Worm (Caenorhabditis elegans): ENCODE measurements around the gene T23G7.3.

Gene T23G7.3

ce11 chrII:9167730-9168129 lies at the start of gene T23G7.3:
TSS of gene T23G7.3 (minus strand) at chrII:9167830.
- TF ChIP-seq mls-2 (tag; optimal IDR thresholded peaks at IDR 0.05) (no peak), unc-120 (tag; optimal IDR thresholded peaks at IDR 0.05; ENCODE audit: poor library complexity, severe bottlenecking) (no peak), unc-62 (GFP tag; optimal IDR thresholded peaks at IDR 0.05) (no peak), nhr-237 (tag; optimal IDR thresholded peaks at IDR 0.05) (no peak), sem-2 (GFP tag; optimal IDR thresholded peaks at IDR 0.05) (no peak), elt-1 (tag; optimal IDR thresholded peaks at IDR 0.05; ENCODE audit: borderline replicate concordance, insufficient read depth) (no peak), lin-32 (GFP tag; optimal IDR thresholded peaks at IDR 0.05) (no peak), snpc-4 (tag; optimal IDR thresholded peaks at IDR 0.05) (no peak), nhr-76 (tag; optimal IDR thresholded peaks at IDR 0.05) (no peak), tbx-8 (GFP tag; optimal IDR thresholded peaks at IDR 0.05) (no peak), ces-1 (GFP tag; optimal IDR thresholded peaks at IDR 0.05) (no peak)

ce11 chrII:9213055-9213708 lies 45.6 kb upstream of the T23G7.3 start, which contains the start of gene znfx-1:
TSS of gene znfx-1 (plus strand) at chrII:9213658.
- TF ChIP-seq hlh-1 (tag; optimal IDR thresholded peaks at IDR 0.05): no peak
- no peak for TF ChIP-seq blmp-1 (tag; optimal IDR thresholded peaks at IDR 0.05)
- no peak for TF ChIP-seq nhr-76 (tag; optimal IDR thresholded peaks at IDR 0.05)
- no peak for TF ChIP-seq unc-39 (tag; optimal IDR thresholded peaks at IDR 0.05)
- TF ChIP-seq unc-120 (tag; optimal IDR thresholded peaks at IDR 0.05; ENCODE audit: poor library complexity, severe bottlenecking): no peak
- TF ChIP-seq ceh-83 (GFP tag; optimal IDR thresholded peaks at IDR 0.05): no peak
- no peak for TF ChIP-seq cnd-1 (tag; optimal IDR thresholded peaks at IDR 0.05)
- TF ChIP-seq ztf-11 (tag; optimal IDR thresholded peaks at IDR 0.05): no peak
- no peak for TF ChIP-seq flh-1 (GFP tag; optimal IDR thresholded peaks at IDR 0.05)

ce11 chrII:9211684-9212083 lies 44.1 kb upstream of the T23G7.3 start:
- TF ChIP-seq pha-4 (tag; optimal IDR thresholded peaks at IDR 0.05) (no peak), snpc-4 (tag; optimal IDR thresholded peaks at IDR 0.05) (no peak), unc-39 (tag; optimal IDR thresholded peaks at IDR 0.05) (no peak), mep-1 (tag; optimal IDR thresholded peaks at IDR 0.05) (no peak), mls-2 (tag; optimal IDR thresholded peaks at IDR 0.05) (no peak), sem-2 (GFP tag; optimal IDR thresholded peaks at IDR 0.05) (no peak), hlh-1 (tag; optimal IDR thresholded peaks at IDR 0.05) (no peak), nhr-76 (tag; optimal IDR thresholded peaks at IDR 0.05) (no peak), flh-1 (GFP tag; optimal IDR thresholded peaks at IDR 0.05) (no peak), ceh-39 (tag; optimal IDR thresholded peaks at IDR 0.05) (no peak), mab-5 (tag; optimal IDR thresholded peaks at IDR 0.05) (no peak), blmp-1 (tag; optimal IDR thresholded peaks at IDR 0.05) (no peak), tbx-8 (GFP tag; optimal IDR thresholded peaks at IDR 0.05) (no peak)

- TF ChIP-seq nhr-237 (tag; optimal IDR thresholded peaks at IDR 0.05): no peak
Observed at ce11 chrII:9210076-9210475, 42.4 kb upstream of the T23G7.3 start, which contains the start of gene ZK1067.4. TSS of gene ZK1067.4 (plus strand) at chrII:9210376.

ce11 chrII:9197212-9197611 lies 29.6 kb upstream of the T23G7.3 start, which contains the start of gene let-23:
TSS of gene let-23 (plus strand) at chrII:9197512.
- no peak for TF ChIP-seq mep-1 (tag; optimal IDR thresholded peaks at IDR 0.05)

ce11 chrII:9196325-9196724 lies 28.7 kb upstream of the T23G7.3 start:
- TF ChIP-seq lin-13 (tag; optimal IDR thresholded peaks at IDR 0.05) (no peak), elt-3 (tag; optimal IDR thresholded peaks at IDR 0.05) (no peak), snpc-4 (tag; optimal IDR thresholded peaks at IDR 0.05) (no peak), drap-1 (GFP tag; optimal IDR thresholded peaks at IDR 0.05) (no peak), lin-32 (GFP tag; optimal IDR thresholded peaks at IDR 0.05) (no peak), sem-2 (GFP tag; optimal IDR thresholded peaks at IDR 0.05) (no peak), cnd-1 (tag; optimal IDR thresholded peaks at IDR 0.05) (no peak), mep-1 (tag; optimal IDR thresholded peaks at IDR 0.05) (no peak), sptf-1 (tag; optimal IDR thresholded peaks at IDR 0.05) (no peak), tbx-8 (GFP tag; optimal IDR thresholded peaks at IDR 0.05) (no peak), blmp-1 (tag; optimal IDR thresholded peaks at IDR 0.05) (no peak), nhr-237 (tag; optimal IDR thresholded peaks at IDR 0.05) (no peak), bed-3 (GFP tag; optimal IDR thresholded peaks at IDR 0.05) (no peak)

Data from whole organism, mixed stage, embryonic.